Worm (Caenorhabditis elegans): Measurements from ENCODE around the gene pqn-8.

DNA sequence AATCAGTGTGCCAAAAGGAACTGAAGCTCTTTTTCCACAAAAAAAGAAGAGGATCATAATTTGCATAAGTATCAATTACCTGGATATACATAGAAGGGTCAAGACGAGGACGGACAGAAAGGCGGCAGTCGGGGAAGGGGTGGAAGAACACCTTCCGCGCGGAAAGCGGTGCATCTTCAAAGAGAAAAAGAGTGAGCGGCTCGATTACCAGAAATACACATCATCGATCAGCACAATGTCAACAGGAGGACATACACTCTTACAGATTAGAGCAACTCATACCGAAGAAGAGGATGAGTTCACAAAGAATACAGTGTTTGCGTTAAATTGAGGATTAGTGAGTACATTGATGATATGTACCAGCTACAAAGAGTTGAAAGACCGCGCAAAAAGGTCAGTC lies 28.4 kb downstream of the pqn-8 start:
- TF ChIP-seq lin-13 (tag; optimal IDR thresholded peaks at IDR 0.05) (no peak), nhr-237 (tag; optimal IDR thresholded peaks at IDR 0.05) (no peak), mep-1 (tag; optimal IDR thresholded peaks at IDR 0.05) (no peak), nhr-12 (tag; optimal IDR thresholded peaks at IDR 0.05) (no peak), sptf-1 (tag; optimal IDR thresholded peaks at IDR 0.05) (no peak)

All from whole organism, mixed stage, embryonic.